Worm (Caenorhabditis elegans) whole organism, young adult: ENCODE measurements around the gene mrpl-22.
A peak's percentile ranks its signal among the peaks of the same experiment; 100 is the strongest.

Experiments used
- B0019.2 ChIP-seq: fragments of 200-800 bp; sonication (Bioruptor generic); conservative IDR thresholded peaks from 2 replicates; pipeline ENCODE4 v1.3.6; 2022; ENCODE audit warnings: missing genetic modification reagents, missing genetic modification characterization, missing compliant biosample characterization
- Y56A3A.18 ChIP-seq: fragments of 200-800 bp; sonication (Bioruptor generic); IDR thresholded peaks from 2 replicates; pipeline ENCODE4 v1.3.6; 2022; ENCODE audit warnings: missing genetic modification reagents, missing genetic modification characterization, missing compliant biosample characterization
- Y67H2A.10 ChIP-seq: fragments of 200-800 bp; sonication (Bioruptor generic); conservative IDR thresholded peaks from 2 replicates; pipeline ENCODE4 v1.3.6; 2022; ENCODE audit warnings: missing genetic modification reagents, missing genetic modification characterization, missing compliant biosample characterization
- Y79H2A.3 ChIP-seq: fragments of 200-800 bp; sonication (Bioruptor generic); conservative IDR thresholded peaks from 2 replicates; pipeline ENCODE4 v1.3.6; 2022; ENCODE audit warnings: missing genetic modification reagents, missing genetic modification characterization, missing compliant biosample characterization
- akir-1 ChIP-seq: fragments of 200-800 bp; sonication (Bioruptor generic); optimal IDR thresholded peaks from 2 replicates; lab custom pipeline; 2018; ENCODE audit warnings: mild to moderate bottlenecking, missing genetic modification characterization, moderate library complexity, missing compliant biosample characterization
- athp-1 ChIP-seq: sonication (generic microtip); optimal IDR thresholded peaks from 2 replicates; lab custom pipeline; 2017; ENCODE audit warnings: mild to moderate bottlenecking, missing genetic modification characterization, missing compliant biosample characterization
- attf-3 ChIP-seq: fragments of 200-800 bp; sonication (Bioruptor generic); conservative IDR thresholded peaks from 2 replicates; pipeline ENCODE4 v1.3.6; 2022; ENCODE audit warnings: missing genetic modification reagents, missing genetic modification characterization, missing compliant biosample characterization
- attf-6 ChIP-seq: fragments of 200-800 bp; sonication (Bioruptor generic); IDR thresholded peaks from 2 replicates; pipeline ENCODE4 v1.3.6; 2022; ENCODE audit warnings: missing genetic modification reagents, missing genetic modification characterization, missing compliant biosample characterization
- bed-1 ChIP-seq: fragments of 200-800 bp; sonication (Bioruptor generic); IDR thresholded peaks from 2 replicates; pipeline ENCODE4 v1.3.6; 2022; ENCODE audit warnings: missing genetic modification reagents, missing genetic modification characterization, missing compliant biosample characterization
- chd-7 ChIP-seq: sonication (generic microtip); optimal IDR thresholded peaks from 2 replicates; lab custom pipeline; 2016; ENCODE audit warnings: mild to moderate bottlenecking, missing genetic modification characterization, moderate library complexity, missing compliant biosample characterization
- ets-4 ChIP-seq: fragments of 200-800 bp; sonication (Bioruptor generic); optimal IDR thresholded peaks from 2 replicates; lab custom pipeline; 2018; ENCODE audit warnings: mild to moderate bottlenecking, missing genetic modification characterization, missing compliant biosample characterization
- him-1 ChIP-seq: sonication (generic microtip); optimal IDR thresholded peaks from 2 replicates; lab custom pipeline; 2016; ENCODE audit warnings: missing genotype, missing genetic modification reagents, missing genetic modification characterization, missing compliant biosample characterization
- hmg-1.2 ChIP-seq: fragments of 200-800 bp; sonication (Bioruptor generic); IDR thresholded peaks from 2 replicates; pipeline ENCODE4 v1.3.6; 2022; ENCODE audit warnings: missing genetic modification reagents, missing genetic modification characterization, missing compliant biosample characterization
- hmg-20 ChIP-seq: fragments of 200-800 bp; sonication (Bioruptor generic); IDR thresholded peaks from 2 replicates; pipeline ENCODE4 v1.3.6; 2022; ENCODE audit warnings: missing genetic modification reagents, missing genetic modification characterization, missing compliant biosample characterization
- lag-1 ChIP-seq: fragments of 200-800 bp; sonication (Bioruptor generic); IDR thresholded peaks from 2 replicates; pipeline ENCODE4 v1.3.6; 2022; ENCODE audit warnings: missing genetic modification reagents, missing genetic modification characterization, missing compliant biosample characterization
- let-526 ChIP-seq: fragments of 200-800 bp; sonication (Bioruptor generic); IDR thresholded peaks from 2 replicates; pipeline ENCODE4 v1.3.6; 2022; ENCODE audit warnings: missing genetic modification reagents, missing genetic modification characterization, missing compliant biosample characterization
- let-607 ChIP-seq, 2 experiments: fragments of 200-800 bp in 1 of 2; sonication (Bioruptor generic) in 1 of 2; sonication (generic microtip) in 1 of 2; optimal IDR thresholded peaks; 2 replicates each; lab custom pipeline; 2016 to 2018; ENCODE audit warnings: mild to moderate bottlenecking in 2 of 2, missing compliant biosample characterization in 2 of 2, missing genetic modification characterization in 2 of 2, moderate library complexity in 2 of 2, missing genotype in 1 of 2
- lin-26 ChIP-seq: fragments of 200-800 bp; sonication (Bioruptor generic); IDR thresholded peaks from 2 replicates; pipeline ENCODE4 v1.3.6; 2022; ENCODE audit warnings: missing genetic modification reagents, missing genetic modification characterization, missing compliant biosample characterization
- lin-35 ChIP-seq, 3 experiments: fragments of 150-350 bp in 2 of 3; sonication (generic microtip) in 1 of 3; optimal IDR thresholded peaks; 2 replicates each; lab custom pipeline; 2014 to 2018; ENCODE audit warnings: missing biosample characterization in 3 of 3, missing genetic modification characterization in 3 of 3, missing genetic modification reagents in 3 of 3
- lin-54 ChIP-seq: fragments of 200-800 bp; sonication (Bioruptor generic); optimal IDR thresholded peaks from 2 replicates; lab custom pipeline; 2018; ENCODE audit warnings: mild to moderate bottlenecking, missing genetic modification characterization, missing compliant biosample characterization
- lsl-1 ChIP-seq: fragments of 200-800 bp; sonication (Bioruptor generic); optimal IDR thresholded peaks from 2 replicates; lab custom pipeline; 2018; ENCODE audit warnings: mild to moderate bottlenecking, missing genetic modification characterization, moderate library complexity, missing compliant biosample characterization
- lsy-27 ChIP-seq: sonication (generic microtip); optimal IDR thresholded peaks from 2 replicates; lab custom pipeline; 2017; ENCODE audit warnings: missing genetic modification characterization, mild to moderate bottlenecking, missing compliant biosample characterization, antibody characterized with exemption, missing genotype, borderline replicate concordance; ENCODE audit not compliant: insufficient read depth
- madf-8 ChIP-seq: fragments of 200-800 bp; sonication (Bioruptor generic); conservative IDR thresholded peaks from 2 replicates; pipeline ENCODE4 v1.3.6; 2022; ENCODE audit warnings: missing genetic modification reagents, missing genetic modification characterization, missing compliant biosample characterization
- nfya-1 ChIP-seq: sonication (generic microtip); optimal IDR thresholded peaks from 2 replicates; lab custom pipeline; 2017; ENCODE audit warnings: antibody characterized with exemption, missing compliant biosample characterization, missing genetic modification characterization, borderline replicate concordance; ENCODE audit not compliant: insufficient read depth
- nhr-80 ChIP-seq: sonication (generic microtip); optimal IDR thresholded peaks from 2 replicates; lab custom pipeline; 2016; ENCODE audit warnings: missing genetic modification characterization, missing compliant biosample characterization
- snpc-1.1 ChIP-seq: sonication (generic microtip); optimal IDR thresholded peaks from 2 replicates; lab custom pipeline; 2017; ENCODE audit warnings: missing genetic modification characterization, mild to moderate bottlenecking, missing compliant biosample characterization, antibody characterized with exemption, moderate library complexity, missing genotype, missing genetic modification reagents; ENCODE audit not compliant: insufficient read depth
- snpc-3.4 ChIP-seq: sonication (generic microtip); optimal IDR thresholded peaks from 2 replicates; lab custom pipeline; 2017; ENCODE audit warnings: missing genetic modification characterization, mild to moderate bottlenecking, missing compliant biosample characterization, antibody characterized with exemption, moderate library complexity, missing genotype, missing genetic modification reagents
- snpc-4 ChIP-seq, 5 experiments: fragments of 150-350 bp in 1 of 5; sonication (generic microtip) in 4 of 5; optimal IDR thresholded peaks; 2 replicates each; lab custom pipeline; 2014 to 2018; ENCODE audit warnings: missing genetic modification characterization in 5 of 5, missing biosample characterization in 3 of 5, antibody characterized with exemption in 2 of 5, mild to moderate bottlenecking in 2 of 5, missing compliant biosample characterization in 2 of 5, missing genotype in 2 of 5, moderate library complexity in 2 of 5, missing genetic modification reagents in 1 of 5
- unc-62 ChIP-seq: fragments of 150-350 bp; optimal IDR thresholded peaks from 2 replicates; lab custom pipeline; 2014; ENCODE audit warnings: missing biosample characterization, missing genetic modification reagents, missing genetic modification characterization
- zim-3 ChIP-seq: sonication (generic microtip); optimal IDR thresholded peaks from 2 replicates; lab custom pipeline; 2017; ENCODE audit warnings: mild to moderate bottlenecking, missing genetic modification characterization, moderate library complexity, missing compliant biosample characterization
- ztf-26 ChIP-seq: sonication (generic microtip); optimal IDR thresholded peaks from 2 replicates; lab custom pipeline; 2017; ENCODE audit warnings: missing genetic modification characterization, missing compliant biosample characterization

mrpl-22 gene

ce11 chrIII:10615166-10615565, at the start of gene mrpl-22:
Gene mrpl-22 (plus strand): TSS chrIII:10615466.
- TF ChIP-seq lin-35 (GFP tag; optimal IDR thresholded peaks at IDR 0.05; lab: Kevin White, UChicago), result peak in 1 of 3 experiments; percentile 16
- TF ChIP-seq chd-7 (tag; lab: Kevin White, UChicago), result no peak

ce11 chrIII:10565926-10566325, 49.3 kb upstream of the mrpl-22 start, which contains the start of gene acdh-11:
Gene acdh-11 (plus strand): TSS chrIII:10566258.
- TF ChIP-seq attf-6 (GFP tag; lab: Robert Waterston, UW) (no peak), lag-1 (GFP tag; lab: Robert Waterston, UW) (no peak), hmg-1.2 (GFP tag; lab: Robert Waterston, UW) (peak; percentile 83), nhr-80 (tag; lab: Kevin White, UChicago) (peak; percentile 44)

ce11 chrIII:10569246-10569645, 46.0 kb upstream of the mrpl-22 start:
- no peak for TF ChIP-seq akir-1 (GFP tag; lab: Kevin White, UChicago)
- no peak for TF ChIP-seq hmg-20
- TF ChIP-seq ets-4 (GFP tag; lab: Kevin White, UChicago), result no peak
- TF ChIP-seq chd-7 (tag; lab: Kevin White, UChicago), result no peak
- no peak for TF ChIP-seq lin-26 (GFP tag; lab: Robert Waterston, UW)
- TF ChIP-seq B0019.2 (GFP tag; lab: Robert Waterston, UW), result no peak
- TF ChIP-seq unc-62 (GFP tag; lab: Kevin White, UChicago), result no peak
- no peak for TF ChIP-seq lsl-1 (GFP tag; lab: Kevin White, UChicago)
- TF ChIP-seq athp-1 (tag; lab: Kevin White, UChicago), result no peak
- TF ChIP-seq lin-54, result no peak
- no peak for TF ChIP-seq snpc-1.1 (tag; lab: Kevin White, UChicago)
- TF ChIP-seq ztf-26 (tag; lab: Kevin White, UChicago), result no peak
- no peak for TF ChIP-seq him-1 (tag; lab: Kevin White, UChicago)
- TF ChIP-seq, all 124 proteins: peak for 0

- TF ChIP-seq Y56A3A.18 (no peak), let-526 (no peak), let-607 (tag; optimal IDR thresholded peaks at IDR 0.05; lab: Kevin White, UChicago) (no peak), lsy-27 (no peak), zim-3 (no peak), attf-3 (no peak), Y79H2A.3 (GFP tag; lab: Robert Waterston, UW) (no peak), snpc-3.4 (tag; lab: Kevin White, UChicago) (no peak), Y67H2A.10 (GFP tag; lab: Robert Waterston, UW) (no peak), nfya-1 (tag; lab: Kevin White, UChicago) (no peak), snpc-1.1 (tag; lab: Kevin White, UChicago) (no peak), bed-1 (GFP tag; lab: Robert Waterston, UW) (no peak), madf-8 (GFP tag; lab: Robert Waterston, UW) (no peak)
Measured at ce11 chrIII:10575320-10575719, 39.9 kb upstream of the mrpl-22 start, which contains the start of gene Y45F3A.4. Gene Y45F3A.4 (minus strand): TSS chrIII:10575420.

- TF ChIP-seq snpc-4 (GFP tag; optimal IDR thresholded peaks at IDR 0.05; lab: Kevin White, UChicago) (peak; percentile 70), snpc-4 (tag; optimal IDR thresholded peaks at IDR 0.05; lab: Kevin White, UChicago) (peak in 3 of 4 experiments; percentile 62 to 95 (median 93)), snpc-1.1 (tag; lab: Kevin White, UChicago) (peak; percentile 73), hmg-1.2 (GFP tag; lab: Robert Waterston, UW) (0 out of 2 replicates have a peak, but pooled peaks have one; percentile 28)
Measured at ce11 chrIII:10576316-10576715, 39.0 kb upstream of the mrpl-22 start.
